Fruit fly (Drosophila melanogaster) whole organism, embryonic: ENCODE measurements around the gene gammaTub37C.

Experiments
- Abd-B ChIP-seq: fragments of 200-800 bp; sonication (Bioruptor generic); optimal IDR thresholded peaks from 2 replicates; lab custom pipeline; 2018; ENCODE audit warnings: missing biosample characterization, mild to moderate bottlenecking, missing genetic modification characterization, moderate library complexity
- Aef1 ChIP-seq: fragments of 200-800 bp; sonication (Bioruptor generic); IDR thresholded peaks from 3 replicates; pipeline ENCODE4 v1.3.6; 2022; ENCODE audit warnings: missing biosample characterization, missing genetic modification characterization
- C15 ChIP-seq: fragments of 200-800 bp; sonication (Bioruptor generic); IDR thresholded peaks from 3 replicates; pipeline ENCODE4 v1.3.6; 2022; ENCODE audit warnings: missing biosample characterization, missing genetic modification characterization
- CG10209 ChIP-seq: fragments of 200-800 bp; sonication (Bioruptor generic); optimal IDR thresholded peaks from 3 replicates; lab custom pipeline; 2017; ENCODE audit warnings: missing biosample characterization, mild to moderate bottlenecking, missing genetic modification characterization, missing genetic modification reagents
- CG10321 ChIP-seq: fragments of 200-800 bp; sonication (Bioruptor generic); IDR thresholded peaks from 2 replicates; pipeline ENCODE4 v1.3.6; 2022; ENCODE audit warnings: missing biosample characterization, missing genetic modification characterization
- CG10979 ChIP-seq: fragments of 200-800 bp; sonication (Bioruptor generic); optimal IDR thresholded peaks from 2 replicates; lab custom pipeline; 2018; ENCODE audit warnings: missing biosample characterization, mild to moderate bottlenecking, missing genetic modification characterization, moderate library complexity
- CG14014 ChIP-seq: fragments of 200-800 bp; sonication (Bioruptor generic); IDR thresholded peaks from 2 replicates; pipeline ENCODE4 v1.3.6; 2022; ENCODE audit warnings: missing biosample characterization, missing genetic modification characterization
- CG14860 ChIP-seq: fragments of 200-800 bp; sonication (Bioruptor generic); IDR thresholded peaks from 3 replicates; pipeline ENCODE4 v1.3.6; 2022; ENCODE audit warnings: missing biosample characterization, missing genetic modification characterization; ENCODE audit not compliant: partially characterized antibody
- CG1529 ChIP-seq: fragments of 200-800 bp; sonication (Bioruptor generic); optimal IDR thresholded peaks from 3 replicates; lab custom pipeline; 2018; ENCODE audit warnings: missing biosample characterization, missing genetic modification characterization
- CG15479 ChIP-seq: fragments of 200-800 bp; sonication (Bioruptor generic); optimal IDR thresholded peaks from 3 replicates; lab custom pipeline; 2019; ENCODE audit warnings: missing biosample characterization, mild to moderate bottlenecking, missing genetic modification characterization, moderate library complexity
- CG15696 ChIP-seq: fragments of 200-800 bp; sonication (Bioruptor generic); optimal IDR thresholded peaks from 2 replicates; lab custom pipeline; 2019; ENCODE audit warnings: missing biosample characterization, mild to moderate bottlenecking, missing genetic modification characterization, moderate library complexity
- CG16813 ChIP-seq: fragments of 200-800 bp; sonication (Bioruptor generic); IDR thresholded peaks from 3 replicates; pipeline ENCODE4 v1.3.6; 2022; ENCODE audit warnings: missing biosample characterization, missing genetic modification characterization; ENCODE audit not compliant: partially characterized antibody
- CG17385 ChIP-seq: fragments of 200-800 bp; sonication (Bioruptor generic); optimal IDR thresholded peaks from 3 replicates; lab custom pipeline; 2018; ENCODE audit warnings: missing biosample characterization, mild to moderate bottlenecking, missing genetic modification characterization
- CG31224 ChIP-seq: fragments of 200-800 bp; sonication (Bioruptor generic); IDR thresholded peaks from 2 replicates; pipeline ENCODE4 v1.3.6; 2022; ENCODE audit warnings: missing biosample characterization, missing genetic modification characterization
- CG31365 ChIP-seq: fragments of 200-800 bp; sonication (Bioruptor generic); optimal IDR thresholded peaks from 2 replicates; lab custom pipeline; 2018; ENCODE audit warnings: missing biosample characterization, mild to moderate bottlenecking, missing genetic modification characterization
- CG33557 ChIP-seq: fragments of 200-800 bp; sonication (Bioruptor generic); optimal IDR thresholded peaks from 2 replicates; lab custom pipeline; 2019; ENCODE audit warnings: missing biosample characterization, mild to moderate bottlenecking, missing genetic modification characterization, moderate library complexity
- CG34224 ChIP-seq: fragments of 200-800 bp; sonication (Bioruptor generic); IDR thresholded peaks from 3 replicates; pipeline ENCODE4 v1.3.6; 2022; ENCODE audit warnings: missing biosample characterization, missing genetic modification characterization; ENCODE audit not compliant: partially characterized antibody
- CG4617 ChIP-seq: fragments of 200-800 bp; sonication (Bioruptor generic); optimal IDR thresholded peaks from 3 replicates; lab custom pipeline; 2016; ENCODE audit warnings: missing biosample characterization, missing genetic modification characterization, borderline replicate concordance
- CG4820 ChIP-seq: fragments of 200-800 bp; sonication (Bioruptor generic); optimal IDR thresholded peaks from 3 replicates; lab custom pipeline; 2016; ENCODE audit warnings: missing biosample characterization, missing genetic modification characterization
- CG6175 ChIP-seq: fragments of 200-800 bp; sonication (Bioruptor generic); IDR thresholded peaks from 3 replicates; pipeline ENCODE4 v1.3.6; 2022; ENCODE audit warnings: missing biosample characterization, missing genetic modification characterization
- CG7357 ChIP-seq: fragments of 200-800 bp; sonication (Bioruptor generic); IDR thresholded peaks from 3 replicates; pipeline ENCODE4 v1.3.6; 2022; ENCODE audit warnings: missing biosample characterization, missing genetic modification characterization
- CG7745 ChIP-seq: fragments of 200-800 bp; sonication (Bioruptor generic); optimal IDR thresholded peaks from 2 replicates; lab custom pipeline; 2018; ENCODE audit warnings: missing biosample characterization, mild to moderate bottlenecking, missing genetic modification characterization, moderate library complexity
- CG7987 ChIP-seq: fragments of 200-800 bp; sonication (Bioruptor generic); optimal IDR thresholded peaks from 2 replicates; lab custom pipeline; 2018; ENCODE audit warnings: missing biosample characterization, mild to moderate bottlenecking, missing genetic modification characterization, moderate library complexity
- CG8944 ChIP-seq: fragments of 200-800 bp; sonication (Bioruptor generic); optimal IDR thresholded peaks from 3 replicates; lab custom pipeline; 2016; ENCODE audit warnings: missing biosample characterization, missing genetic modification characterization
- CG9215 ChIP-seq: fragments of 200-800 bp; sonication (Bioruptor generic); IDR thresholded peaks from 2 replicates; pipeline ENCODE4 v1.3.6; 2022; ENCODE audit warnings: missing biosample characterization, missing genetic modification characterization
- CG9797 ChIP-seq: fragments of 200-800 bp; sonication (Bioruptor generic); optimal IDR thresholded peaks from 3 replicates; lab custom pipeline; 2018; ENCODE audit warnings: missing biosample characterization, mild to moderate bottlenecking, missing genetic modification characterization
- CHES-1-like ChIP-seq: fragments of 200-800 bp; sonication (Bioruptor generic); optimal IDR thresholded peaks from 2 replicates; lab custom pipeline; 2016; ENCODE audit warnings: missing biosample characterization, missing genetic modification characterization
- Camta ChIP-seq: fragments of 200-800 bp; sonication (Bioruptor generic); optimal IDR thresholded peaks from 2 replicates; lab custom pipeline; 2016; ENCODE audit warnings: missing biosample characterization, missing genetic modification characterization
- CoRest ChIP-seq: fragments of 200-800 bp; sonication (Bioruptor generic); optimal IDR thresholded peaks from 3 replicates; lab custom pipeline; 2018; ENCODE audit warnings: missing biosample characterization, mild to moderate bottlenecking, missing genetic modification characterization, moderate library complexity
- Ets65A ChIP-seq: fragments of 200-800 bp; sonication (Bioruptor generic); peaks from one replicate; lab custom pipeline; 2016; ENCODE audit warnings: missing biosample characterization, missing genetic modification characterization
- Fer1 ChIP-seq: fragments of 200-800 bp; sonication (Bioruptor generic); optimal IDR thresholded peaks from 2 replicates; lab custom pipeline; 2017; ENCODE audit warnings: missing biosample characterization, mild to moderate bottlenecking, missing genetic modification characterization
- NK7.1 ChIP-seq: fragments of 200-800 bp; sonication (Bioruptor generic); optimal IDR thresholded peaks from 3 replicates; lab custom pipeline; 2016; ENCODE audit warnings: missing biosample characterization, missing genetic modification characterization
- Nf-YA ChIP-seq: fragments of 200-800 bp; sonication (Bioruptor generic); IDR thresholded peaks from 2 replicates; pipeline ENCODE4 v1.3.6; 2022; ENCODE audit warnings: missing biosample characterization, missing genetic modification characterization
- NfI ChIP-seq: fragments of 200-800 bp; sonication (Bioruptor generic); optimal IDR thresholded peaks from 3 replicates; lab custom pipeline; 2018; ENCODE audit warnings: missing biosample characterization, mild to moderate bottlenecking, missing genetic modification characterization, moderate library complexity
- Rfx ChIP-seq: fragments of 200-800 bp; sonication (Bioruptor generic); IDR thresholded peaks from 2 replicates; pipeline ENCODE4 v1.3.6; 2022; ENCODE audit warnings: missing biosample characterization, missing genetic modification characterization
- Sin3A ChIP-seq: fragments of >200 bp; optimal IDR thresholded peaks from 2 replicates; lab custom pipeline; 2018
- Sox100B ChIP-seq: fragments of 200-800 bp; sonication (Bioruptor generic); optimal IDR thresholded peaks from 3 replicates; lab custom pipeline; 2018; ENCODE audit warnings: missing biosample characterization, mild to moderate bottlenecking, missing genetic modification characterization
- az2 ChIP-seq: fragments of 200-800 bp; sonication (Bioruptor generic); optimal IDR thresholded peaks from 3 replicates; lab custom pipeline; 2016; ENCODE audit warnings: missing biosample characterization, missing genetic modification characterization
- corto ChIP-seq: fragments of 200-800 bp; sonication (Bioruptor generic); optimal IDR thresholded peaks from 2 replicates; lab custom pipeline; 2016; ENCODE audit warnings: missing biosample characterization, mild to moderate bottlenecking, missing genetic modification characterization, moderate library complexity
- danr ChIP-seq: fragments of 200-800 bp; sonication (Bioruptor generic); IDR thresholded peaks from 2 replicates; pipeline ENCODE4 v1.3.6; 2022; ENCODE audit warnings: missing biosample characterization, missing genetic modification characterization
- ems ChIP-seq: fragments of 200-800 bp; sonication (Bioruptor generic); optimal IDR thresholded peaks from 3 replicates; lab custom pipeline; 2016; ENCODE audit warnings: missing biosample characterization, missing genetic modification characterization
- exex ChIP-seq: fragments of 200-800 bp; sonication (Bioruptor generic); optimal IDR thresholded peaks from 4 replicates; lab custom pipeline; 2018; ENCODE audit warnings: missing biosample characterization, mild to moderate bottlenecking, missing genetic modification characterization, moderate library complexity
- gt ChIP-seq: fragments of 200-800 bp; sonication (Bioruptor generic); IDR thresholded peaks from 2 replicates; pipeline ENCODE4 v1.3.6; 2022; ENCODE audit warnings: missing biosample characterization, missing genetic modification characterization
- hth ChIP-seq: fragments of >200 bp; optimal IDR thresholded peaks from 2 replicates; lab custom pipeline; 2017; ENCODE audit warnings: inconsistent platforms
- ind ChIP-seq: fragments of 200-800 bp; sonication (Bioruptor generic); optimal IDR thresholded peaks from 3 replicates; lab custom pipeline; 2016; ENCODE audit warnings: missing biosample characterization, missing genetic modification characterization
- insv ChIP-seq, 2 experiments: fragments of 200-800 bp; sonication (Bioruptor generic); optimal IDR thresholded peaks; 3 replicates each; lab custom pipeline; 2016 to 2018; ENCODE audit warnings: missing biosample characterization in 2 of 2, missing genetic modification characterization in 2 of 2
- ken ChIP-seq: fragments of 200-800 bp; sonication (Bioruptor generic); IDR thresholded peaks from 3 replicates; pipeline ENCODE4 v1.3.6; 2022; ENCODE audit warnings: missing biosample characterization, missing genetic modification characterization
- nerfin-1 ChIP-seq: fragments of 200-800 bp; sonication (Bioruptor generic); optimal IDR thresholded peaks from 3 replicates; lab custom pipeline; 2019; ENCODE audit warnings: missing biosample characterization, mild to moderate bottlenecking, missing genetic modification characterization, moderate library complexity
- phol ChIP-seq: fragments of 200-800 bp; sonication (Bioruptor generic); optimal IDR thresholded peaks from 3 replicates; lab custom pipeline; 2018; ENCODE audit warnings: missing biosample characterization, mild to moderate bottlenecking, missing genetic modification characterization, moderate library complexity
- salm ChIP-seq: fragments of 200-800 bp; sonication (Bioruptor generic); optimal IDR thresholded peaks from 2 replicates; lab custom pipeline; 2018; ENCODE audit warnings: missing biosample characterization, mild to moderate bottlenecking, missing genetic modification characterization
- sim ChIP-seq: fragments of 200-800 bp; sonication (Bioruptor generic); IDR thresholded peaks from 2 replicates; pipeline ENCODE4 v1.3.6; 2022; ENCODE audit warnings: missing biosample characterization, missing genetic modification characterization
- trh ChIP-seq: fragments of 200-800 bp; sonication (Bioruptor generic); optimal IDR thresholded peaks from 2 replicates; lab custom pipeline; 2016; ENCODE audit warnings: missing biosample characterization, missing genetic modification characterization
- twi ChIP-seq: fragments of 200-800 bp; optimal IDR thresholded peaks from 2 replicates; lab custom pipeline; 2019; ENCODE audit warnings: missing biosample characterization, mild to moderate bottlenecking, missing genetic modification characterization, moderate library complexity

gammaTub37C gene

dm6 chr2L:19200211-19200610, 14.7 kb upstream of the gammaTub37C start (continued):
- TF ChIP-seq CG10209 (GFP tag; lab: Kevin White, UChicago): peak; percentile 14
- no peak for TF ChIP-seq CG10321 (GFP tag; lab: Robert Waterston, UW)
- no peak for TF ChIP-seq CG15479
- no peak for TF ChIP-seq hth
- no peak for TF ChIP-seq CG15696 (tag; lab: Kevin White, UChicago)
- no peak for TF ChIP-seq danr (GFP tag; lab: Robert Waterston, UW)
- TF ChIP-seq trh: no peak
- no peak for TF ChIP-seq CG6175 (GFP tag; lab: Robert Waterston, UW)
- no peak for TF ChIP-seq CG33557 (GFP tag; lab: Kevin White, UChicago)
- no peak for TF ChIP-seq exex
- TF ChIP-seq ken (GFP tag; lab: Robert Waterston, UW): no peak
- no peak for TF ChIP-seq CG14860 (GFP tag; lab: Robert Waterston, UW)
- TF ChIP-seq ems (GFP tag; lab: Kevin White, UChicago): peak; percentile 16
- no peak for TF ChIP-seq CG31224
- no peak for TF ChIP-seq Nf-YA (GFP tag; lab: Robert Waterston, UW)
- no peak for TF ChIP-seq CG4617 (GFP tag; lab: Kevin White, UChicago)
- no peak for TF ChIP-seq CG7745
- no peak for TF ChIP-seq CG9215 (GFP tag; lab: Robert Waterston, UW)
- peak; percentile 21 for TF ChIP-seq CG4820 (GFP tag; lab: Kevin White, UChicago)
- no peak for TF ChIP-seq Rfx (GFP tag; lab: Robert Waterston, UW)
- no peak for TF ChIP-seq phol (tag; lab: Kevin White, UChicago)
- no peak for TF ChIP-seq CG1529 (GFP tag; lab: Kevin White, UChicago)
- TF ChIP-seq Sox100B (GFP tag; lab: Kevin White, UChicago): no peak
- peak; percentile 2 for TF ChIP-seq CHES-1-like (GFP tag; lab: Kevin White, UChicago)
- no peak for TF ChIP-seq CG14014 (GFP tag; lab: Robert Waterston, UW)
- peak; percentile 64 for TF ChIP-seq Ets65A
- no peak for TF ChIP-seq CG9797 (GFP tag; lab: Kevin White, UChicago)
- TF ChIP-seq insv (GFP tag; optimal IDR thresholded peaks at IDR 0.05; lab: Kevin White, UChicago): no peak
- no peak for TF ChIP-seq Camta (GFP tag; lab: Kevin White, UChicago)
- no peak for TF ChIP-seq NfI
- TF ChIP-seq C15 (GFP tag; lab: Robert Waterston, UW): no peak
- TF ChIP-seq CG31365 (tag; lab: Kevin White, UChicago): no peak
- peak; percentile 27 for TF ChIP-seq CG10979 (tag; lab: Kevin White, UChicago)
- TF ChIP-seq Aef1 (GFP tag; lab: Robert Waterston, UW): no peak
- TF ChIP-seq salm (tag; lab: Kevin White, UChicago): no peak
- peak; percentile 2 for TF ChIP-seq az2 (GFP tag; lab: Kevin White, UChicago)
- TF ChIP-seq sim (GFP tag; lab: Robert Waterston, UW): no peak
- TF ChIP-seq CG16813 (GFP tag; lab: Robert Waterston, UW): no peak
- TF ChIP-seq NK7.1 (GFP tag; lab: Kevin White, UChicago): no peak
- no peak for TF ChIP-seq CG7987
- TF ChIP-seq ind (GFP tag; lab: Kevin White, UChicago): peak; percentile 18
- TF ChIP-seq twi (tag; lab: Kevin White, UChicago): no peak
- no peak for TF ChIP-seq gt (GFP tag; lab: Robert Waterston, UW)
- no peak for TF ChIP-seq CG8944
- TF ChIP-seq CoRest (tag; lab: Kevin White, UChicago): no peak
- no peak for TF ChIP-seq Abd-B
- no peak for TF ChIP-seq corto (GFP tag; lab: Kevin White, UChicago)
- no peak for TF ChIP-seq nerfin-1 (tag; lab: Kevin White, UChicago)
- TF ChIP-seq Fer1 (GFP tag; lab: Kevin White, UChicago): no peak
- TF ChIP-seq Sin3A (lab: Kevin White, UChicago): no peak
- no peak for TF ChIP-seq CG17385 (GFP tag; lab: Kevin White, UChicago)
- TF ChIP-seq CG7357 (GFP tag; lab: Robert Waterston, UW): no peak
- no peak for TF ChIP-seq CG34224 (GFP tag; lab: Robert Waterston, UW)
